Fruit fly (Drosophila melanogaster) S2 (cell line): Measurements from ENCODE around the gene CG3349.

Experiments used
- CG8478 ChIP-seq: fragments of >200 bp; optimal IDR thresholded peaks from 2 replicates; lab custom pipeline; 2018
- CTCF ChIP-seq, 2 experiments: fragments of >200 bp; optimal IDR thresholded peaks; 2 replicates each; lab custom pipeline; 2018

dm6 chr3L:14986984-14987896, 7.8 kb downstream of the CG3349 start:
- TF ChIP-seq CG8478 (lab: Kevin White, UChicago) (no peak), CTCF (optimal IDR thresholded peaks at IDR 0.05; lab: Kevin White, UChicago) (no peak)
